Fruit fly (Drosophila melanogaster): Measurements from ENCODE around the gene CG8086.
A peak's percentile ranks its signal among the peaks of the same experiment; 100 is the strongest.

CG8086 gene

dm6 chr2L:8233571-8233970, 23.7 kb downstream of the CG8086 start:
- TF ChIP-seq EcR (GFP tag; optimal IDR thresholded peaks at IDR 0.05) (no peak), psq (optimal IDR thresholded peaks at IDR 0.05) (no peak), Dll (optimal IDR thresholded peaks at IDR 0.05) (no peak), CG8478 (optimal IDR thresholded peaks at IDR 0.05) (no peak), usp (GFP tag; optimal IDR thresholded peaks at IDR 0.05) (no peak), pan (optimal IDR thresholded peaks at IDR 0.05) (no peak)

dm6 chr2L:8232389-8232788, 24.9 kb downstream of the CG8086 start:
- TF ChIP-seq CG8478 (optimal IDR thresholded peaks at IDR 0.05) (no peak), EcR (GFP tag; optimal IDR thresholded peaks at IDR 0.05) (no peak), Dll (optimal IDR thresholded peaks at IDR 0.05) (no peak), usp (GFP tag; optimal IDR thresholded peaks at IDR 0.05) (no peak), psq (optimal IDR thresholded peaks at IDR 0.05) (no peak), pan (optimal IDR thresholded peaks at IDR 0.05) (no peak)

dm6 chr2L:8230255-8230654, 27.0 kb downstream of the CG8086 start:
- TF ChIP-seq pan (optimal IDR thresholded peaks at IDR 0.05) = no peak
- no peak for TF ChIP-seq psq (optimal IDR thresholded peaks at IDR 0.05)
- TF ChIP-seq CG8478 (optimal IDR thresholded peaks at IDR 0.05) = no peak
- no peak for TF ChIP-seq Dll (optimal IDR thresholded peaks at IDR 0.05)
- TF ChIP-seq usp (GFP tag; optimal IDR thresholded peaks at IDR 0.05) = no peak
- no peak for TF ChIP-seq EcR (GFP tag; optimal IDR thresholded peaks at IDR 0.05)

- TF ChIP-seq psq (optimal IDR thresholded peaks at IDR 0.05) = no peak
- TF ChIP-seq Dll (optimal IDR thresholded peaks at IDR 0.05) = no peak
- TF ChIP-seq pan (optimal IDR thresholded peaks at IDR 0.05) = peak; percentile 10
Measured at dm6 chr2L:8229628-8230027, 27.7 kb downstream of the CG8086 start.

dm6 chr2L:8229134-8229533, 28.2 kb downstream of the CG8086 start:
- TF ChIP-seq psq (optimal IDR thresholded peaks at IDR 0.05) = no peak
- TF ChIP-seq CG8478 (optimal IDR thresholded peaks at IDR 0.05) = no peak
- TF ChIP-seq pan (optimal IDR thresholded peaks at IDR 0.05) = no peak
- TF ChIP-seq EcR (GFP tag; optimal IDR thresholded peaks at IDR 0.05) = no peak
- TF ChIP-seq Dll (optimal IDR thresholded peaks at IDR 0.05) = no peak
- no peak for TF ChIP-seq usp (GFP tag; optimal IDR thresholded peaks at IDR 0.05)

dm6 chr2L:8220393-8220934, 36.8 kb downstream of the CG8086 start, which contains the start of gene Snx6:
Snx6 (minus strand) TSS chr2L:8220741.
- TF ChIP-seq EcR (GFP tag; optimal IDR thresholded peaks at IDR 0.05) (no peak), Dll (optimal IDR thresholded peaks at IDR 0.05) (no peak), psq (optimal IDR thresholded peaks at IDR 0.05) (no peak), usp (GFP tag; optimal IDR thresholded peaks at IDR 0.05) (no peak), pan (optimal IDR thresholded peaks at IDR 0.05) (no peak), CG8478 (optimal IDR thresholded peaks at IDR 0.05) (no peak)

- TF ChIP-seq usp (GFP tag; optimal IDR thresholded peaks at IDR 0.05) (no peak), Dll (optimal IDR thresholded peaks at IDR 0.05) (no peak), EcR (GFP tag; optimal IDR thresholded peaks at IDR 0.05) (no peak), psq (optimal IDR thresholded peaks at IDR 0.05) (no peak), CG8478 (optimal IDR thresholded peaks at IDR 0.05) (no peak), pan (optimal IDR thresholded peaks at IDR 0.05) (no peak)
Measured at dm6 chr2L:8217917-8218316, 39.4 kb downstream of the CG8086 start, which contains the start of gene CG8292. CG8292 (minus strand) TSS chr2L:8218017.

dm6 chr2L:8215259-8215929, 41.9 kb downstream of the CG8086 start, which contains the start of gene CG8349:
CG8349 (plus strand) TSS chr2L:8215915.
- TF ChIP-seq EcR (GFP tag; optimal IDR thresholded peaks at IDR 0.05) (no peak), CG8478 (optimal IDR thresholded peaks at IDR 0.05) (no peak), psq (optimal IDR thresholded peaks at IDR 0.05) (no peak), Dll (optimal IDR thresholded peaks at IDR 0.05) (no peak), usp (GFP tag; optimal IDR thresholded peaks at IDR 0.05) (no peak), pan (optimal IDR thresholded peaks at IDR 0.05) (no peak)

- TF ChIP-seq pan (optimal IDR thresholded peaks at IDR 0.05) (no peak), CG8478 (optimal IDR thresholded peaks at IDR 0.05) (no peak), EcR (GFP tag; optimal IDR thresholded peaks at IDR 0.05) (no peak), usp (GFP tag; optimal IDR thresholded peaks at IDR 0.05) (no peak), psq (optimal IDR thresholded peaks at IDR 0.05) (no peak), Dll (optimal IDR thresholded peaks at IDR 0.05) (no peak)
Measured at dm6 chr2L:8213987-8214386, 43.3 kb downstream of the CG8086 start, which contains the start of gene CG8353. CG8353 (plus strand) TSS chr2L:8214045.

dm6 chr2L:8212666-8213270, 44.5 kb downstream of the CG8086 start, which contains the start of the genes CG8372 and CG8360:
CG8372 (minus strand) TSS chr2L:8212902.
CG8360 (plus strand) TSS chr2L:8212959.
- TF ChIP-seq psq (optimal IDR thresholded peaks at IDR 0.05) = no peak
- TF ChIP-seq EcR (GFP tag; optimal IDR thresholded peaks at IDR 0.05) = peak in 1 of 2 experiments; percentile 68

dm6 chr2L:8211070-8211469, 46.2 kb downstream of the CG8086 start, which contains the start of gene Ssb-c31a:
Ssb-c31a (plus strand) TSS chr2L:8211347.
- TF ChIP-seq pan (optimal IDR thresholded peaks at IDR 0.05) (no peak), EcR (GFP tag; optimal IDR thresholded peaks at IDR 0.05) (no peak)

- TF ChIP-seq usp (GFP tag; optimal IDR thresholded peaks at IDR 0.05) = no peak
- no peak for TF ChIP-seq Dll (optimal IDR thresholded peaks at IDR 0.05)
- no peak for TF ChIP-seq psq (optimal IDR thresholded peaks at IDR 0.05)
- no peak for TF ChIP-seq pan (optimal IDR thresholded peaks at IDR 0.05)
- no peak for TF ChIP-seq CG8478 (optimal IDR thresholded peaks at IDR 0.05)
Measured at dm6 chr2L:8210468-8210867, 46.8 kb downstream of the CG8086 start.

Data from whole organism.